Worm (Caenorhabditis elegans): ENCODE measurements around the gene srh-203.

The srh-203 gene

DNA sequence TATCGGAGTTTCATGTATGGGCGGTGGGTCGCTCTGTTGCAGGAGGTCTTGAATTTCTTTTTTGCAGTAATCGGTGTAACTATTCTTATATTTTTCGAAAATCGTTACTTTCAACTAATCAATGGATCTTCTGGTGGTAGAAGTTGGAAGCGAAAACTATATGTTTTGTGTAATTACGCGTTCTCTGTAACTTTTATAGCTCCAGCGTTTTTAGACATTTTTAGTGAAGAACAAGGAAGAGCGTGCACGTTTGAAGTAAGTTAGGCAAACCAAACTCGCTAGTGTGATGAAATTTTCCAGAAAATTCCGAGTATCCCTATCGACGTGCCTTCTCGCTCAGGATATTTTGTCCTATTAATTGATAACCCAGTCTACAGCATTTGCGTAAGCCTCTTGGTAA is 16.7 kb downstream of the srh-203 start, which contains the start of gene srh-154:
Gene srh-154 (plus strand): TSS at position 301 of the 400 bp plus-strand sequence.
- no peak for TF ChIP-seq eor-1 (tag; optimal IDR thresholded peaks at IDR 0.05)
- no peak for TF ChIP-seq egl-5 (tag; optimal IDR thresholded peaks at IDR 0.05)
- TF ChIP-seq nhr-25 (tag; optimal IDR thresholded peaks at IDR 0.05) = no peak
- TF ChIP-seq jun-1 (tag; optimal IDR thresholded peaks at IDR 0.05) = no peak
- no peak for TF ChIP-seq skn-1 (tag; optimal IDR thresholded peaks at IDR 0.05)
- no peak for TF ChIP-seq snpc-4 (tag; optimal IDR thresholded peaks at IDR 0.05)
- TF ChIP-seq ceh-9 (tag; optimal IDR thresholded peaks at IDR 0.05) = no peak
- no peak for TF ChIP-seq egl-27 (tag; optimal IDR thresholded peaks at IDR 0.05)
- TF ChIP-seq nhr-77 (tag; optimal IDR thresholded peaks at IDR 0.05) = no peak

ce11 chrV:17438317-17438716 is 17.8 kb downstream of the srh-203 start, which contains the start of gene srsx-2:
Gene srsx-2, minus strand, starts transcription at chrV:17438417.
- TF ChIP-seq nhr-77 (tag; optimal IDR thresholded peaks at IDR 0.05) (no peak), egl-27 (tag; optimal IDR thresholded peaks at IDR 0.05) (no peak), unc-39 (tag; optimal IDR thresholded peaks at IDR 0.05) (no peak), tbx-2 (tag; optimal IDR thresholded peaks at IDR 0.05) (no peak), fos-1 (tag; optimal IDR thresholded peaks at IDR 0.05) (no peak)

- TF ChIP-seq pqm-1 (tag; optimal IDR thresholded peaks at IDR 0.05) (no peak), nhr-28 (tag; optimal IDR thresholded peaks at IDR 0.05) (no peak), fkh-2 (tag; optimal IDR thresholded peaks at IDR 0.05) (no peak), ceh-16 (tag; optimal IDR thresholded peaks at IDR 0.05) (no peak), nhr-76 (tag; optimal IDR thresholded peaks at IDR 0.05) (no peak), unc-39 (tag; optimal IDR thresholded peaks at IDR 0.05) (no peak), ceh-82 (tag; optimal IDR thresholded peaks at IDR 0.05) (no peak), nhr-67 (tag; optimal IDR thresholded peaks at IDR 0.05) (no peak), ZK546.5 (tag; optimal IDR thresholded peaks at IDR 0.05) (no peak), lsy-12 (tag; optimal IDR thresholded peaks at IDR 0.05) (no peak), mdl-1 (tag; optimal IDR thresholded peaks at IDR 0.05) (no peak), nhr-11 (tag; optimal IDR thresholded peaks at IDR 0.05) (no peak), ceh-28 (tag; optimal IDR thresholded peaks at IDR 0.05) (no peak), R02D3.7 (tag; optimal IDR thresholded peaks at IDR 0.05) (no peak), eor-1 (tag; optimal IDR thresholded peaks at IDR 0.05) (no peak), fkh-10 (GFP tag; optimal IDR thresholded peaks at IDR 0.05) (no peak), ama-1 (optimal IDR thresholded peaks at IDR 0.05) (no peak), elt-3 (tag; optimal IDR thresholded peaks at IDR 0.05) (no peak), aly-2 (tag; optimal IDR thresholded peaks at IDR 0.05) (no peak), nhr-237 (tag; optimal IDR thresholded peaks at IDR 0.05) (no peak)
These were observed 19.6 kb downstream of the srh-203 start, which contains the start of gene F20E11.18 for ce11 chrV:17436492-17436891. Gene F20E11.18, minus strand, starts transcription at chrV:17436592.

DNA sequence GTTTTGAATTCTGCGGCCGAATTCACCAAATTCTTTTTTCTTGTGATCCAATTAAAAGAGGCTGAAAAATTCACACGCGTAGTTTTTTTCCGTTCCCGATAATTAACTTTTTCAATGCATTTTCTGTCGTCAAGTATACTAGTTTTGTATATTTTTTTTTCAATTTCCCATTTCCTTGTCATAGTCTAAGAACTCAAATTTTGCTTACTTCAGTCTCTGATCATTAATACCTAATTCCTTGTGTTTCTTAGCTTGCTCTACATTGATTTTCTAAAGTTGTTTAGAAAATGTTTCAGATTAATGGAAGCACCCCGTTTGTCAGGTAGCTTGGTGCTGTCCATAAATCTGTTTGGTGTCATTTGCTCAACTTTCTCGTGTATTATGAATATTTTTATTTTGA is 25.2 kb downstream of the srh-203 start, which contains the start of gene srbc-27:
Gene srbc-27 (plus strand): TSS at position 301 of the 400 bp plus-strand sequence.
- TF ChIP-seq pha-4 (tag; optimal IDR thresholded peaks at IDR 0.05) = no peak
- no peak for TF ChIP-seq egl-5 (tag; optimal IDR thresholded peaks at IDR 0.05)
- TF ChIP-seq nfya-1 (tag; optimal IDR thresholded peaks at IDR 0.05; ENCODE audit: insufficient read depth) = no peak
- TF ChIP-seq nhr-67 (tag; optimal IDR thresholded peaks at IDR 0.05) = no peak
- no peak for TF ChIP-seq nhr-43 (tag; optimal IDR thresholded peaks at IDR 0.05; ENCODE audit: poor library complexity, severe bottlenecking)
- TF ChIP-seq elt-1 (tag; optimal IDR thresholded peaks at IDR 0.05) = no peak
- no peak for TF ChIP-seq nhr-11 (tag; optimal IDR thresholded peaks at IDR 0.05)
- TF ChIP-seq mdl-1 (tag; optimal IDR thresholded peaks at IDR 0.05) = no peak
- TF ChIP-seq aly-2 (tag; optimal IDR thresholded peaks at IDR 0.05) = no peak
- TF ChIP-seq unc-39 (tag; optimal IDR thresholded peaks at IDR 0.05) = no peak
- no peak for TF ChIP-seq nhr-237 (tag; optimal IDR thresholded peaks at IDR 0.05)

ce11 chrV:17430066-17430465 is 26.0 kb downstream of the srh-203 start, which contains the start of gene T27C5.10:
Gene T27C5.10, minus strand, starts transcription at chrV:17430166.
- TF ChIP-seq mml-1 (tag; optimal IDR thresholded peaks at IDR 0.05) = no peak
- no peak for TF ChIP-seq fos-1 (tag; optimal IDR thresholded peaks at IDR 0.05)
- TF ChIP-seq fkh-2 (tag; optimal IDR thresholded peaks at IDR 0.05) = no peak
- TF ChIP-seq nhr-11 (tag; optimal IDR thresholded peaks at IDR 0.05) = no peak
- TF ChIP-seq elt-3 (tag; optimal IDR thresholded peaks at IDR 0.05) = no peak
- no peak for TF ChIP-seq lin-39 (tag; optimal IDR thresholded peaks at IDR 0.05)
- no peak for TF ChIP-seq egl-27 (tag; optimal IDR thresholded peaks at IDR 0.05)
- no peak for TF ChIP-seq nhr-237 (tag; optimal IDR thresholded peaks at IDR 0.05)
- TF ChIP-seq ceh-16 (tag; optimal IDR thresholded peaks at IDR 0.05) = no peak
- no peak for TF ChIP-seq elt-2 (tag; optimal IDR thresholded peaks at IDR 0.05)
- TF ChIP-seq fkh-10 (GFP tag; optimal IDR thresholded peaks at IDR 0.05) = no peak
- TF ChIP-seq unc-62 (GFP tag; optimal IDR thresholded peaks at IDR 0.05) = no peak
- no peak for TF ChIP-seq zag-1 (tag; optimal IDR thresholded peaks at IDR 0.05)
- TF ChIP-seq ceh-28 (tag; optimal IDR thresholded peaks at IDR 0.05) = no peak
- no peak for TF ChIP-seq snpc-4 (tag; optimal IDR thresholded peaks at IDR 0.05)

All from whole organism, L3 larva.